Worm (Caenorhabditis elegans): ENCODE results near the gene golg-2.

DNA sequence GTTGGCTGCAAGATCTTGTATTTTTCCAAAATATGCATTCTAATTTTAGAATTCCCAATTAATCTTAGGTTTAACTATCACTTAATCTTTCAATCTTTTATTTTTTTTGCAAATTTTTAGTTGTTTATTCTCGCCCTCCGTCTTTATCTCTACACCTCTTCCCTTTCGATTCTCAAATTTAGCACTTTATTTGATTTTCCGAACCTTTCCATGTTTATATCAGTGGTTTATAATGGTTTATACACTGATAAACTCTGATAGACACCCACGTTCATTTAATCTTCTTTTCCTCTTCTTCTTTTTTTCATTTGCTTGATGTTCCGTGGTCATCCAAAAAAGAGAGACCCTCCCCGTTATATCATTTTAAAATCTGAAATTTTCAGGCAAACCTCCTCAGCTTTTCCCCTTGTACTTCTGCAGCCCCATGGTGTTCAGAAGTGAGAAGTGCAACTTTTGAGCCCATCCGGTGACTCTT is 17.5 kb downstream of the golg-2 start, which contains the start of the genes nsy-1 and F59A6.13:
- no peak for TF ChIP-seq him-1 (tag; optimal IDR thresholded peaks at IDR 0.05)
- TF ChIP-seq dao-5 (tag; optimal IDR thresholded peaks at IDR 0.05): no peak
- TF ChIP-seq W03F9.2 (tag; optimal IDR thresholded peaks at IDR 0.05): no peak
